Worm (Caenorhabditis elegans): ENCODE data around the gene nlp-101.

DNA sequence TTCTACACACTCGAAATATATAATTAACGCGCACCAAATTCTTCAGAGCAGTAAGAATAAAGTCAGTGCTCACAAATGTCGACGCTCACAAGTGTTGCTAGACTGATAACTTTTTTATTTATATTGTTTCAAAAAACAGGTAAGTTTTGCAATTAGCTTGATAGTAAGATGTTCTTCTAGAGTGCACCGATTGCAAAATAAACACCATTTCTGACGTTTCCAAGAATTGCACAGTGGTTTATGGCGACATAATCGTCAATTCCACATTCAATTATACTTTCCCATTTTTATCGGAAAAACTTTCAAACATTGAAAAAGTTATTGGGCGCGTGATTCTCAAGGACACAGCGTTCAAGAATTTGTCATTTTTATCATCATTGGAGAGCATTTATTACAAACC, 38.3 kb upstream of the nlp-101 start:
- TF ChIP-seq unc-86 (tag; optimal IDR thresholded peaks at IDR 0.05) (no peak), nhr-76 (tag; optimal IDR thresholded peaks at IDR 0.05) (no peak), fos-1 (tag; optimal IDR thresholded peaks at IDR 0.05) (no peak), ceh-88 (GFP tag; IDR thresholded peaks at IDR 0.05) (no peak), mep-1 (tag; optimal IDR thresholded peaks at IDR 0.05) (no peak), nhr-12 (tag; optimal IDR thresholded peaks at IDR 0.05) (no peak)

Data from whole organism, L1 larva.